Worm (Caenorhabditis elegans) whole organism, midembryonic: ENCODE measurements around the gene F45E12.6.
A peak's percentile ranks its signal among the peaks of the same experiment; 100 is the strongest.

Experiments used
- T22C8.4 ChIP-seq: fragments of 200-800 bp; sonication (Bioruptor generic); IDR thresholded peaks from 2 replicates; pipeline ENCODE4 v1.3.6; 2022; ENCODE audit warnings: missing genetic modification characterization, missing compliant biosample characterization
- cog-1 ChIP-seq: sonication (generic microtip); optimal IDR thresholded peaks from 2 replicates; lab custom pipeline; 2016; ENCODE audit warnings: missing genetic modification characterization, missing compliant biosample characterization
- flt-1 ChIP-seq: fragments of 200-800 bp; sonication (Bioruptor generic); IDR thresholded peaks from 2 replicates; pipeline ENCODE4 v1.3.6; 2022; ENCODE audit warnings: missing genetic modification characterization, missing compliant biosample characterization
- klf-2 ChIP-seq: fragments of 200-800 bp; sonication (Bioruptor generic); conservative IDR thresholded peaks from 2 replicates; pipeline ENCODE4 v1.3.6; 2022; ENCODE audit warnings: missing genetic modification reagents, missing genetic modification characterization, missing compliant biosample characterization
- med-1 ChIP-seq: sonication (generic microtip); optimal IDR thresholded peaks from 2 replicates; lab custom pipeline; 2017; ENCODE audit warnings: missing genetic modification characterization, mild to moderate bottlenecking, missing compliant biosample characterization, antibody characterized with exemption, missing genetic modification reagents; ENCODE audit not compliant: insufficient read depth
- ref-1 ChIP-seq: fragments of 200-800 bp; sonication (Bioruptor generic); conservative IDR thresholded peaks from 2 replicates; pipeline ENCODE4 v1.3.6; 2022; ENCODE audit warnings: missing genetic modification reagents, missing genetic modification characterization, missing compliant biosample characterization
- tab-1 ChIP-seq: fragments of 200-800 bp; sonication (Bioruptor generic); IDR thresholded peaks from 2 replicates; pipeline ENCODE4 v1.3.6; 2022; ENCODE audit warnings: missing genetic modification characterization, missing compliant biosample characterization
- ztf-23 ChIP-seq: fragments of 200-800 bp; sonication (Bioruptor generic); IDR thresholded peaks from 2 replicates; pipeline ENCODE4 v1.3.6; 2022; ENCODE audit warnings: missing genetic modification reagents, missing genetic modification characterization, missing compliant biosample characterization
- ztf-29 ChIP-seq: fragments of 200-800 bp; sonication (Bioruptor generic); IDR thresholded peaks from 2 replicates; pipeline ENCODE4 v1.3.6; 2022; ENCODE audit warnings: missing genetic modification reagents, missing genetic modification characterization, missing compliant biosample characterization

Gene F45E12.6

ce11 chrII:7341572-7342303 is 27.8 kb upstream of the F45E12.6 start:
- TF ChIP-seq ref-1 (GFP tag; lab: Robert Waterston, UW) (no peak), med-1 (GFP tag; lab: Kevin White, UChicago) (no peak), flt-1 (no peak), T22C8.4 (GFP tag; lab: Robert Waterston, UW) (no peak), ztf-23 (GFP tag; lab: Robert Waterston, UW) (no peak)

- TF ChIP-seq tab-1 (GFP tag; lab: Robert Waterston, UW) (no peak), flt-1 (no peak), med-1 (GFP tag; lab: Kevin White, UChicago) (no peak), T22C8.4 (GFP tag; lab: Robert Waterston, UW) (no peak), klf-2 (GFP tag; lab: Robert Waterston, UW) (no peak), ztf-29 (GFP tag; lab: Robert Waterston, UW) (no peak), ztf-23 (GFP tag; lab: Robert Waterston, UW) (no peak), cog-1 (tag; lab: Kevin White, UChicago) (no peak), ref-1 (GFP tag; lab: Robert Waterston, UW) (no peak)
Observed at ce11 chrII:7340703-7341102, 26.7 kb upstream of the F45E12.6 start.

- TF ChIP-seq ztf-29 (GFP tag; lab: Robert Waterston, UW), result no peak
- TF ChIP-seq ref-1 (GFP tag; lab: Robert Waterston, UW), result no peak
- TF ChIP-seq flt-1, result no peak
- no peak for TF ChIP-seq klf-2 (GFP tag; lab: Robert Waterston, UW)
- TF ChIP-seq tab-1 (GFP tag; lab: Robert Waterston, UW), result no peak
- TF ChIP-seq med-1 (GFP tag; lab: Kevin White, UChicago), result no peak
- TF ChIP-seq cog-1 (tag; lab: Kevin White, UChicago), result no peak
- no peak for TF ChIP-seq ztf-23 (GFP tag; lab: Robert Waterston, UW)
- TF ChIP-seq T22C8.4 (GFP tag; lab: Robert Waterston, UW), result no peak
Observed at ce11 chrII:7338995-7339394, 25.0 kb upstream of the F45E12.6 start, which contains the start of gene nhr-21. nhr-21 (plus strand) TSS chrII:7339229.

ce11 chrII:7337469-7337893 is 23.5 kb upstream of the F45E12.6 start:
- TF ChIP-seq ref-1 (GFP tag; lab: Robert Waterston, UW) (no peak), ztf-29 (GFP tag; lab: Robert Waterston, UW) (no peak), klf-2 (GFP tag; lab: Robert Waterston, UW) (no peak), ztf-23 (GFP tag; lab: Robert Waterston, UW) (no peak), cog-1 (tag; lab: Kevin White, UChicago) (peak; percentile 15)

ce11 chrII:7331224-7331623 is 17.2 kb upstream of the F45E12.6 start, which contains the start of gene npax-1:
npax-1 (minus strand) TSS chrII:7331324.
- TF ChIP-seq klf-2 (GFP tag; lab: Robert Waterston, UW) (no peak), tab-1 (GFP tag; lab: Robert Waterston, UW) (no peak), flt-1 (no peak), ztf-23 (GFP tag; lab: Robert Waterston, UW) (no peak), med-1 (GFP tag; lab: Kevin White, UChicago) (no peak), T22C8.4 (GFP tag; lab: Robert Waterston, UW) (no peak), ref-1 (GFP tag; lab: Robert Waterston, UW) (no peak), cog-1 (tag; lab: Kevin White, UChicago) (no peak), ztf-29 (GFP tag; lab: Robert Waterston, UW) (no peak)

ce11 chrII:7326997-7327396 is 13.0 kb upstream of the F45E12.6 start:
- TF ChIP-seq ztf-29 (GFP tag; lab: Robert Waterston, UW), result no peak
- TF ChIP-seq ref-1 (GFP tag; lab: Robert Waterston, UW), result no peak
- TF ChIP-seq klf-2 (GFP tag; lab: Robert Waterston, UW), result no peak
- TF ChIP-seq med-1 (GFP tag; lab: Kevin White, UChicago), result no peak
- TF ChIP-seq ztf-23 (GFP tag; lab: Robert Waterston, UW), result no peak
- no peak for TF ChIP-seq flt-1
- no peak for TF ChIP-seq tab-1 (GFP tag; lab: Robert Waterston, UW)
- no peak for TF ChIP-seq cog-1 (tag; lab: Kevin White, UChicago)
- no peak for TF ChIP-seq T22C8.4 (GFP tag; lab: Robert Waterston, UW)

- TF ChIP-seq ztf-23 (GFP tag; lab: Robert Waterston, UW) (no peak), tab-1 (GFP tag; lab: Robert Waterston, UW) (no peak), cog-1 (tag; lab: Kevin White, UChicago) (no peak), med-1 (GFP tag; lab: Kevin White, UChicago) (no peak), ref-1 (GFP tag; lab: Robert Waterston, UW) (no peak), flt-1 (no peak), T22C8.4 (GFP tag; lab: Robert Waterston, UW) (no peak), klf-2 (GFP tag; lab: Robert Waterston, UW) (no peak), ztf-29 (GFP tag; lab: Robert Waterston, UW) (no peak)
Observed at ce11 chrII:7326199-7326598, 12.2 kb upstream of the F45E12.6 start.

ce11 chrII:7325063-7325480 is 11.1 kb upstream of the F45E12.6 start:
- TF ChIP-seq klf-2 (GFP tag; lab: Robert Waterston, UW) (no peak), T22C8.4 (GFP tag; lab: Robert Waterston, UW) (no peak), cog-1 (tag; lab: Kevin White, UChicago) (no peak), ztf-29 (GFP tag; lab: Robert Waterston, UW) (no peak), ztf-23 (GFP tag; lab: Robert Waterston, UW) (no peak), med-1 (GFP tag; lab: Kevin White, UChicago) (no peak), flt-1 (no peak), ref-1 (GFP tag; lab: Robert Waterston, UW) (no peak), tab-1 (GFP tag; lab: Robert Waterston, UW) (no peak)

- TF ChIP-seq ztf-29 (GFP tag; lab: Robert Waterston, UW) (no peak), flt-1 (no peak), ref-1 (GFP tag; lab: Robert Waterston, UW) (no peak), ztf-23 (GFP tag; lab: Robert Waterston, UW) (no peak), tab-1 (GFP tag; lab: Robert Waterston, UW) (no peak)
Observed at ce11 chrII:7323925-7324324, 9.9 kb upstream of the F45E12.6 start, which contains the start of gene F21D12.3. F21D12.3 (minus strand) TSS chrII:7324025.
